Fruit fly (Drosophila melanogaster) whole organism, prepupa: Measurements from ENCODE around the gene Rpn12R.

Source experiments
- Blimp-1 ChIP-seq: fragments of 200-800 bp; sonication (Bioruptor generic); optimal IDR thresholded peaks from 3 replicates; lab custom pipeline; 2017; ENCODE audit warnings: missing biosample characterization, missing genetic modification characterization, mild to moderate bottlenecking, moderate library complexity, missing genetic modification reagents
- CG10631 ChIP-seq: fragments of 200-800 bp; sonication (Bioruptor generic); optimal IDR thresholded peaks from 2 replicates; lab custom pipeline; 2016; ENCODE audit warnings: missing biosample characterization, missing genetic modification characterization
- CG11294 ChIP-seq: fragments of 200-800 bp; sonication (Bioruptor generic); IDR thresholded peaks from 2 replicates; pipeline ENCODE4 v1.3.6; 2022; ENCODE audit warnings: missing biosample characterization, missing genetic modification characterization
- CG11762 ChIP-seq: fragments of 200-800 bp; sonication (Bioruptor generic); optimal IDR thresholded peaks from 3 replicates; lab custom pipeline; 2016; ENCODE audit warnings: missing biosample characterization, missing genetic modification characterization; ENCODE audit not compliant: insufficient read depth
- CG11902 ChIP-seq: fragments of 200-800 bp; sonication (Bioruptor generic); optimal IDR thresholded peaks from 3 replicates; lab custom pipeline; 2016; ENCODE audit warnings: missing biosample characterization, missing genetic modification characterization
- CG15336 ChIP-seq: fragments of 200-800 bp; sonication (Bioruptor generic); IDR thresholded peaks from 2 replicates; pipeline ENCODE4 v1.3.6; 2022; ENCODE audit warnings: missing biosample characterization, missing genetic modification characterization
- CG1621 ChIP-seq: fragments of 200-800 bp; sonication (Bioruptor generic); optimal IDR thresholded peaks from 3 replicates; lab custom pipeline; 2018; ENCODE audit warnings: missing biosample characterization, mild to moderate bottlenecking, missing genetic modification characterization
- CG16779 ChIP-seq: fragments of 200-800 bp; sonication (Bioruptor generic); optimal IDR thresholded peaks from 3 replicates; lab custom pipeline; 2017; ENCODE audit warnings: missing biosample characterization, mild to moderate bottlenecking, missing genetic modification characterization
- CG3032 ChIP-seq: fragments of 200-800 bp; optimal IDR thresholded peaks from 2 replicates; lab custom pipeline; 2019; ENCODE audit warnings: missing biosample characterization, mild to moderate bottlenecking, missing genetic modification characterization, moderate library complexity
- CG31627 ChIP-seq: fragments of 200-800 bp; sonication (Bioruptor generic); optimal IDR thresholded peaks from 3 replicates; lab custom pipeline; 2016; ENCODE audit warnings: missing biosample characterization, missing genetic modification characterization
- CG34406 ChIP-seq: fragments of 200-800 bp; sonication (Bioruptor generic); optimal IDR thresholded peaks from 3 replicates; lab custom pipeline; 2016; ENCODE audit warnings: missing biosample characterization, missing genetic modification characterization
- CG3919 ChIP-seq: fragments of 200-800 bp; sonication (Bioruptor generic); optimal IDR thresholded peaks from 3 replicates; lab custom pipeline; 2016; ENCODE audit warnings: missing biosample characterization, missing genetic modification characterization
- CG6163 ChIP-seq: fragments of 200-800 bp; sonication (Bioruptor generic); IDR thresholded peaks from 3 replicates; pipeline ENCODE4 v1.3.6; 2022; ENCODE audit warnings: missing biosample characterization, missing genetic modification characterization
- CG6792 ChIP-seq: fragments of 200-800 bp; sonication (Bioruptor generic); optimal IDR thresholded peaks from 3 replicates; lab custom pipeline; 2016; ENCODE audit warnings: missing biosample characterization, missing genetic modification characterization
- CG6808 ChIP-seq: fragments of 200-800 bp; sonication (Bioruptor generic); optimal IDR thresholded peaks from 3 replicates; lab custom pipeline; 2017; ENCODE audit warnings: missing biosample characterization, missing genetic modification characterization, mild to moderate bottlenecking, moderate library complexity, missing genetic modification reagents
- CG7368 ChIP-seq: fragments of 200-800 bp; sonication (Bioruptor generic); optimal IDR thresholded peaks from 3 replicates; lab custom pipeline; 2016; ENCODE audit warnings: missing biosample characterization, missing genetic modification characterization
- CG8119 ChIP-seq: fragments of 200-800 bp; sonication (Bioruptor generic); IDR thresholded peaks from 3 replicates; pipeline ENCODE4 v1.3.6; 2022; ENCODE audit warnings: missing biosample characterization, missing genetic modification characterization
- CG8319 ChIP-seq: fragments of 200-800 bp; sonication (Bioruptor generic); optimal IDR thresholded peaks from 3 replicates; lab custom pipeline; 2016; ENCODE audit warnings: missing biosample characterization, missing genetic modification characterization
- CG8632 ChIP-seq: fragments of 200-800 bp; sonication (Bioruptor generic); optimal IDR thresholded peaks from 3 replicates; lab custom pipeline; 2016; ENCODE audit warnings: missing biosample characterization, missing genetic modification characterization
- Eip75B ChIP-seq: fragments of 200-800 bp; sonication (Bioruptor generic); optimal IDR thresholded peaks from 3 replicates; lab custom pipeline; 2016; ENCODE audit warnings: missing biosample characterization, missing genetic modification characterization
- Eip78C ChIP-seq: fragments of 200-800 bp; sonication (Bioruptor generic); peaks from one replicate; lab custom pipeline; 2016; ENCODE audit warnings: missing biosample characterization, missing genetic modification characterization
- Ets21C ChIP-seq: fragments of 200-800 bp; sonication (Bioruptor generic); optimal IDR thresholded peaks from 3 replicates; lab custom pipeline; 2016; ENCODE audit warnings: missing biosample characterization, missing genetic modification characterization
- Ets96B ChIP-seq: fragments of 200-800 bp; optimal IDR thresholded peaks from 2 replicates; lab custom pipeline; 2019; ENCODE audit warnings: missing biosample characterization, mild to moderate bottlenecking, missing genetic modification characterization, moderate library complexity
- Gug ChIP-seq: fragments of 200-800 bp; sonication (Bioruptor generic); IDR thresholded peaks from 2 replicates; pipeline ENCODE4 v1.3.6; 2022; ENCODE audit warnings: missing biosample characterization, missing genetic modification characterization
- Hr39 ChIP-seq: fragments of 200-800 bp; sonication (Bioruptor generic); optimal IDR thresholded peaks from 2 replicates; lab custom pipeline; 2016; ENCODE audit warnings: missing biosample characterization, missing genetic modification characterization
- Met ChIP-seq: fragments of 200-800 bp; sonication (Bioruptor generic); optimal IDR thresholded peaks from 3 replicates; lab custom pipeline; 2016; ENCODE audit warnings: missing biosample characterization, missing genetic modification characterization
- OdsH ChIP-seq: fragments of 200-800 bp; sonication (Bioruptor generic); optimal IDR thresholded peaks from 3 replicates; lab custom pipeline; 2016; ENCODE audit warnings: missing biosample characterization, missing genetic modification characterization
- Smox ChIP-seq: fragments of 200-800 bp; sonication (Bioruptor generic); optimal IDR thresholded peaks from 3 replicates; lab custom pipeline; 2016; ENCODE audit warnings: missing biosample characterization, missing genetic modification characterization
- Sox102F ChIP-seq: fragments of 200-800 bp; sonication (Bioruptor generic); optimal IDR thresholded peaks from 2 replicates; lab custom pipeline; 2016; ENCODE audit warnings: missing biosample characterization, mild to moderate bottlenecking, missing genetic modification characterization
- Sox15 ChIP-seq: fragments of 200-800 bp; sonication (Bioruptor generic); optimal IDR thresholded peaks from 3 replicates; lab custom pipeline; 2016; ENCODE audit warnings: missing biosample characterization, missing genetic modification characterization
- achi ChIP-seq: fragments of 200-800 bp; sonication (Bioruptor generic); optimal IDR thresholded peaks from 3 replicates; lab custom pipeline; 2016; ENCODE audit warnings: missing biosample characterization, missing genetic modification characterization
- acj6 ChIP-seq: fragments of 200-800 bp; sonication (Bioruptor generic); optimal IDR thresholded peaks from 3 replicates; lab custom pipeline; 2016; ENCODE audit warnings: missing biosample characterization, missing genetic modification characterization
- cyc ChIP-seq: fragments of 200-800 bp; sonication (Bioruptor generic); optimal IDR thresholded peaks from 3 replicates; lab custom pipeline; 2016; ENCODE audit warnings: missing biosample characterization, missing genetic modification characterization
- dac ChIP-seq: fragments of 200-800 bp; sonication (Bioruptor generic); optimal IDR thresholded peaks from 2 replicates; lab custom pipeline; 2017; ENCODE audit warnings: missing biosample characterization, mild to moderate bottlenecking, missing genetic modification characterization
- dsx ChIP-seq: fragments of 200-800 bp; optimal IDR thresholded peaks from 3 replicates; lab custom pipeline; 2019; ENCODE audit warnings: missing biosample characterization, mild to moderate bottlenecking, missing genetic modification characterization, moderate library complexity; ENCODE audit not compliant: poor library complexity, severe bottlenecking
- eg ChIP-seq: fragments of 200-800 bp; sonication (Bioruptor generic); IDR thresholded peaks from 3 replicates; pipeline ENCODE4 v1.3.6; 2022; ENCODE audit warnings: missing biosample characterization, missing genetic modification characterization
- esn ChIP-seq: fragments of 200-800 bp; sonication (Bioruptor generic); optimal IDR thresholded peaks from 2 replicates; lab custom pipeline; 2016; ENCODE audit warnings: missing biosample characterization, mild to moderate bottlenecking, missing genetic modification characterization, moderate library complexity
- fd59A ChIP-seq: fragments of 200-800 bp; sonication (Bioruptor generic); optimal IDR thresholded peaks from 2 replicates; lab custom pipeline; 2017; ENCODE audit warnings: missing biosample characterization, mild to moderate bottlenecking, missing genetic modification characterization, missing genetic modification reagents
- fd85E ChIP-seq: fragments of 200-800 bp; sonication (Bioruptor generic); optimal IDR thresholded peaks from 3 replicates; lab custom pipeline; 2016; ENCODE audit warnings: missing biosample characterization, missing genetic modification characterization
- pdm3 ChIP-seq: fragments of 200-800 bp; sonication (Bioruptor generic); optimal IDR thresholded peaks from 3 replicates; lab custom pipeline; 2016; ENCODE audit warnings: missing biosample characterization, missing genetic modification characterization
- salr ChIP-seq, 2 experiments: fragments of 200-800 bp; sonication (Bioruptor generic); optimal IDR thresholded peaks; 3 replicates each; lab custom pipeline; 2016 to 2018; ENCODE audit warnings: missing biosample characterization in 2 of 2, missing genetic modification characterization in 2 of 2, mild to moderate bottlenecking in 1 of 2
- spab ChIP-seq: fragments of 200-800 bp; sonication (Bioruptor generic); optimal IDR thresholded peaks from 2 replicates; lab custom pipeline; 2017; ENCODE audit warnings: missing biosample characterization, mild to moderate bottlenecking, missing genetic modification characterization, missing genetic modification reagents
- ss ChIP-seq, 2 experiments: fragments of 200-800 bp; sonication (Bioruptor generic); optimal IDR thresholded peaks; 2 replicates in 1 of 2; 3 replicates in 1 of 2; lab custom pipeline; 2017 to 2018; ENCODE audit warnings: mild to moderate bottlenecking in 2 of 2, missing biosample characterization in 2 of 2, missing genetic modification characterization in 2 of 2, moderate library complexity in 1 of 2
- svp ChIP-seq: fragments of 200-800 bp; sonication (Bioruptor generic); peaks from one replicate; lab custom pipeline; 2016; ENCODE audit warnings: missing biosample characterization, missing genetic modification characterization
- vri ChIP-seq: fragments of 200-800 bp; sonication (Bioruptor generic); optimal IDR thresholded peaks from 3 replicates; lab custom pipeline; 2016; ENCODE audit warnings: missing biosample characterization, mild to moderate bottlenecking, missing genetic modification characterization

The Rpn12R gene

dm6 chr3L:15013957-15014692 lies 28.2 kb downstream of the Rpn12R start, which contains the start of gene Reck (continued):
- TF ChIP-seq CG3919 (GFP tag; lab: Kevin White, UChicago) (peak; percentile 93), Sox15 (GFP tag; lab: Kevin White, UChicago) (peak; percentile 49), spab (GFP tag; lab: Kevin White, UChicago) (peak; percentile 80), pdm3 (GFP tag; lab: Kevin White, UChicago) (peak; percentile 85), eg (GFP tag; lab: Robert Waterston, UW) (peak; percentile 97), dac (peak; percentile 70), Smox (GFP tag; lab: Kevin White, UChicago) (peak; percentile 79), Eip78C (GFP tag; lab: Kevin White, UChicago) (peak; percentile 98), CG31627 (GFP tag; lab: Kevin White, UChicago) (peak; percentile 61), vri (GFP tag; lab: Kevin White, UChicago) (peak; percentile 76), CG6163 (GFP tag; lab: Robert Waterston, UW) (peak; percentile 95), Ets96B (peak; percentile 85), CG8119 (GFP tag; lab: Robert Waterston, UW) (peak; percentile 96), CG11294 (GFP tag; lab: Robert Waterston, UW) (peak; percentile 74), CG1621 (peak; percentile 78), CG3032 (tag; lab: Kevin White, UChicago) (peak; percentile 83), CG11762 (peak; percentile 84), CG34406 (GFP tag; lab: Kevin White, UChicago) (peak; percentile 83), Blimp-1 (GFP tag; lab: Kevin White, UChicago) (peak; percentile 35), fd85E (GFP tag; lab: Kevin White, UChicago) (peak; percentile 58), Eip75B (GFP tag; lab: Kevin White, UChicago) (peak; percentile 85), Gug (peak; percentile 79), svp (GFP tag; lab: Kevin White, UChicago) (peak; percentile 92), fd59A (GFP tag; lab: Kevin White, UChicago) (peak; percentile 62), salr (GFP tag; optimal IDR thresholded peaks at IDR 0.05; lab: Kevin White, UChicago) (peak; percentile 67 to 82), achi (peak; percentile 91), CG11902 (GFP tag; lab: Kevin White, UChicago) (peak; percentile 41), CG6808 (GFP tag; lab: Kevin White, UChicago) (peak; percentile 82)
- TF ChIP-seq, all 60 proteins: peak for 58

dm6 chr3L:15013296-15013695 lies 29.1 kb downstream of the Rpn12R start:
- peak; percentile 39 for TF ChIP-seq pdm3 (GFP tag; lab: Kevin White, UChicago)
- TF ChIP-seq CG11762, result peak; percentile 30
- TF ChIP-seq CG3919 (GFP tag; lab: Kevin White, UChicago), result no peak
- TF ChIP-seq CG16779 (tag; lab: Kevin White, UChicago), result peak; percentile 8
- TF ChIP-seq Gug, result no peak
- peak; percentile 3 for TF ChIP-seq Met (GFP tag; lab: Kevin White, UChicago)
- peak; percentile 2 for TF ChIP-seq cyc
- peak; percentile 51 for TF ChIP-seq svp (GFP tag; lab: Kevin White, UChicago)
- no peak for TF ChIP-seq dac
- TF ChIP-seq salr (GFP tag; optimal IDR thresholded peaks at IDR 0.05; lab: Kevin White, UChicago), result peak in 1 of 2 experiments; percentile 31
- peak; percentile 23 to 62 for TF ChIP-seq ss (GFP tag; optimal IDR thresholded peaks at IDR 0.05; lab: Kevin White, UChicago)
- TF ChIP-seq Sox102F, result no peak
- TF ChIP-seq acj6, result peak; percentile 39
- peak; percentile 35 for TF ChIP-seq CG10631 (GFP tag; lab: Kevin White, UChicago)
- TF ChIP-seq CG3032 (tag; lab: Kevin White, UChicago), result peak; percentile 64
- TF ChIP-seq CG11902 (GFP tag; lab: Kevin White, UChicago), result no peak
- peak; percentile 26; the same call in 1 of the 2 replicates for TF ChIP-seq CG15336 (GFP tag; lab: Robert Waterston, UW)
- TF ChIP-seq CG34406 (GFP tag; lab: Kevin White, UChicago), result peak; percentile 8
- peak; percentile 52; the same call in 2 of the 3 replicates for TF ChIP-seq CG8119 (GFP tag; lab: Robert Waterston, UW)
- no peak for TF ChIP-seq CG8319 (GFP tag; lab: Kevin White, UChicago)
- TF ChIP-seq CG6792, result no peak
- no peak for TF ChIP-seq CG31627 (GFP tag; lab: Kevin White, UChicago)
- TF ChIP-seq OdsH, result peak; percentile 12
- TF ChIP-seq CG6163 (GFP tag; lab: Robert Waterston, UW), result no peak
- TF ChIP-seq CG7368 (GFP tag; lab: Kevin White, UChicago), result peak; percentile 6
- TF ChIP-seq Ets21C (GFP tag; lab: Kevin White, UChicago), result no peak
- peak; percentile 35 for TF ChIP-seq CG8632 (GFP tag; lab: Kevin White, UChicago)
- 0 out of 3 replicates have a peak, but pooled peaks have one; percentile 28 for TF ChIP-seq eg (GFP tag; lab: Robert Waterston, UW)
- TF ChIP-seq CG11294 (GFP tag; lab: Robert Waterston, UW), result no peak
- TF ChIP-seq Hr39 (GFP tag; lab: Kevin White, UChicago), result peak; percentile 12
- TF ChIP-seq Eip75B (GFP tag; lab: Kevin White, UChicago), result peak; percentile 13
- peak; percentile 47 for TF ChIP-seq CG1621
- no peak for TF ChIP-seq fd85E (GFP tag; lab: Kevin White, UChicago)
- peak; percentile 50 for TF ChIP-seq dsx
- TF ChIP-seq esn, result no peak
